Comparison of ENCODE assay signal across 6 worm cellular contexts in the genomic region with DNA sequence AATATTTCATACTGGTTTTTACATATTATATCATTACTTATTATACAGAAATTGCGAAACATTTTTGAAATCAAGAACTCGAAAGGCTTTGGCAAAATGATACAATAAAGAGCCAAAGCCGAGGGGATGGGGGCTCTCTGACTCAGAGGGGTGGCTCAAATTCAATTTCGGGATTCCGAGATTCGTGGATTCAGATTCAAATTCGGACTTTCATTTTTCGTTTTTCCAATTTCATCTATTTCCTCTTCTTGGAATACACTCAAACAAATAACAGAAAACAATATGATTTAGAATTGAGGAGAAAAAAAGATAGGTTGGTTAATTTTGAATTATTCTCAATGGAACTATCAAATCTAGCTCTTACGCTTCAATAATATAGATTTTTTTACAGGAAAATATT.
TF ChIP-seq lines count a peak whose summit lies in the region.

No protein-coding gene starts in this region.

TF ChIP-seq in whole organism, L1 larva, 84 proteins besides CTCF, POLR2A, EP300 and RAD21:
- peak; percentile 41 for TF ChIP-seq lin-14 (GFP tag; optimal IDR thresholded peaks at IDR 0.05; lab: Kevin White, UChicago)
- TF ChIP-seq nhr-90 (tag; optimal IDR thresholded peaks at IDR 0.05; lab: Kevin White, UChicago; ENCODE audit: poor library complexity): no peak
- TF ChIP-seq nhr-85 (tag; lab: Kevin White, UChicago): peak; percentile 31
- no peak for TF ChIP-seq hlh-17 (GFP tag; optimal IDR thresholded peaks at IDR 0.05; lab: Kevin White, UChicago; ENCODE audit: borderline replicate concordance)
- peak; percentile 77 for TF ChIP-seq fkh-10 (GFP tag; optimal IDR thresholded peaks at IDR 0.05; lab: Kevin White, UChicago)
TF ChIP-seq in whole organism, L1 larva: peak in this region for 3.

TF ChIP-seq in whole organism, L2 larva, 48 proteins besides CTCF, POLR2A, EP300 and RAD21:
- TF ChIP-seq fos-1 (tag; optimal IDR thresholded peaks at IDR 0.05; lab: Kevin White, UChicago) (no peak), lsy-2 (tag; optimal IDR thresholded peaks at IDR 0.05; lab: Kevin White, UChicago) (no peak), nhr-6 (tag; optimal IDR thresholded peaks at IDR 0.05; lab: Kevin White, UChicago) (no peak), F13H6.1 (tag; optimal IDR thresholded peaks at IDR 0.05; lab: Kevin White, UChicago) (no peak), unc-55 (GFP tag; optimal IDR thresholded peaks at IDR 0.05; lab: Kevin White, UChicago) (no peak), lin-11 (tag; optimal IDR thresholded peaks at IDR 0.05; lab: Kevin White, UChicago) (no peak), sem-4 (tag; optimal IDR thresholded peaks at IDR 0.05; lab: Kevin White, UChicago) (peak; percentile 2), unc-62 (GFP tag; optimal IDR thresholded peaks at IDR 0.05; lab: Kevin White, UChicago) (no peak)

TF ChIP-seq in whole organism, L3 larva, 47 proteins besides CTCF, POLR2A, EP300 and RAD21:
- TF ChIP-seq egl-5 (tag; optimal IDR thresholded peaks at IDR 0.05; lab: Kevin White, UChicago): no peak
- peak; percentile 93 for TF ChIP-seq fkh-10 (GFP tag; optimal IDR thresholded peaks at IDR 0.05; lab: Kevin White, UChicago)

TF ChIP-seq in whole organism, L4 larva, 104 proteins besides CTCF, POLR2A, EP300 and RAD21:
- TF ChIP-seq fkh-10 (GFP tag; optimal IDR thresholded peaks at IDR 0.05; lab: Kevin White, UChicago) (peak; percentile 71), ctbp-1 (GFP tag; IDR thresholded peaks at IDR 0.05; lab: Robert Waterston, UW) (0 out of 2 replicates have a peak, but pooled peaks have one; percentile 25), lsy-2 (tag; optimal IDR thresholded peaks at IDR 0.05; lab: Kevin White, UChicago) (peak in 1 of 2 experiments; percentile 5), zfp-3 (GFP tag; conservative IDR thresholded peaks at IDR 0.05; lab: Robert Waterston, UW) (no peak), ces-1 (GFP tag; optimal IDR thresholded peaks at IDR 0.05; lab: Kevin White, UChicago) (peak; percentile 76)

TF ChIP-seq in whole organism, late embryonic, 69 proteins besides CTCF, POLR2A, EP300 and RAD21:
- TF ChIP-seq tbx-7 (tag; optimal IDR thresholded peaks at IDR 0.05; lab: Kevin White, UChicago) (no peak), unc-42 (tag; optimal IDR thresholded peaks at IDR 0.05; lab: Kevin White, UChicago) (peak; percentile 70)

TF ChIP-seq in whole organism, mixed stage, embryonic, 35 proteins besides CTCF, POLR2A, EP300 and RAD21:
- TF ChIP-seq elt-1 (tag; optimal IDR thresholded peaks at IDR 0.05; lab: Kevin White, UChicago; ENCODE audit: borderline replicate concordance, insufficient read depth): no peak
- no peak for TF ChIP-seq nhr-237 (tag; optimal IDR thresholded peaks at IDR 0.05; lab: Kevin White, UChicago)
- TF ChIP-seq nhr-28 (tag; optimal IDR thresholded peaks at IDR 0.05; lab: Kevin White, UChicago): no peak
- TF ChIP-seq unc-120 (tag; optimal IDR thresholded peaks at IDR 0.05; lab: Kevin White, UChicago; ENCODE audit: poor library complexity, severe bottlenecking): no peak
- peak; percentile 69 for TF ChIP-seq ces-1 (GFP tag; optimal IDR thresholded peaks at IDR 0.05; lab: Kevin White, UChicago)
